Fruit fly (Drosophila melanogaster) whole organism, embryonic: ENCODE measurements around the gene CG10602.

Experiments
- B-H1 ChIP-seq: fragments of 200-800 bp; sonication (Bioruptor generic); IDR thresholded peaks from 3 replicates; pipeline ENCODE4 v1.3.6; 2022; ENCODE audit warnings: missing biosample characterization, missing genetic modification characterization
- BEAF-32 ChIP-seq: fragments of 200-800 bp; sonication (Bioruptor generic); optimal IDR thresholded peaks from 3 replicates; lab custom pipeline; 2017; ENCODE audit warnings: missing biosample characterization, missing genetic modification characterization, mild to moderate bottlenecking, moderate library complexity, missing genetic modification reagents
- CG10431 ChIP-seq: fragments of 200-800 bp; sonication (Bioruptor generic); optimal IDR thresholded peaks from 3 replicates; lab custom pipeline; 2018; ENCODE audit warnings: missing biosample characterization, mild to moderate bottlenecking, missing genetic modification characterization
- CG11560 ChIP-seq: fragments of 200-800 bp; sonication (Bioruptor generic); IDR thresholded peaks from 3 replicates; pipeline ENCODE4 v1.3.6; 2022; ENCODE audit warnings: missing biosample characterization, missing genetic modification characterization
- CG12155 ChIP-seq: fragments of 200-800 bp; sonication (Bioruptor generic); optimal IDR thresholded peaks from 3 replicates; lab custom pipeline; 2016; ENCODE audit warnings: missing biosample characterization, missing genetic modification characterization
- CG12219 ChIP-seq: fragments of 200-800 bp; sonication (Bioruptor generic); optimal IDR thresholded peaks from 3 replicates; lab custom pipeline; 2018; ENCODE audit warnings: missing biosample characterization, mild to moderate bottlenecking, missing genetic modification characterization
- CG12391 ChIP-seq: fragments of 200-800 bp; sonication (Bioruptor generic); optimal IDR thresholded peaks from 3 replicates; lab custom pipeline; 2018; ENCODE audit warnings: missing biosample characterization, mild to moderate bottlenecking, missing genetic modification characterization, moderate library complexity
- CG13287 ChIP-seq: fragments of 200-800 bp; sonication (Bioruptor generic); IDR thresholded peaks from 2 replicates; pipeline ENCODE4 v1.3.6; 2022; ENCODE audit warnings: missing biosample characterization, missing genetic modification characterization; ENCODE audit not compliant: partially characterized antibody
- CG14050 ChIP-seq: fragments of 200-800 bp; sonication (Bioruptor generic); IDR thresholded peaks from 3 replicates; pipeline ENCODE4 v1.3.6; 2022; ENCODE audit warnings: missing biosample characterization, missing genetic modification characterization
- CG17328 ChIP-seq: fragments of 200-800 bp; sonication (Bioruptor generic); IDR thresholded peaks from 2 replicates; pipeline ENCODE4 v1.3.6; 2022; ENCODE audit warnings: missing biosample characterization, missing genetic modification characterization
- CG17359 ChIP-seq: fragments of 200-800 bp; sonication (Bioruptor generic); optimal IDR thresholded peaks from 3 replicates; lab custom pipeline; 2018; ENCODE audit warnings: missing biosample characterization, mild to moderate bottlenecking, missing genetic modification characterization, moderate library complexity
- CG17829 ChIP-seq: fragments of 200-800 bp; optimal IDR thresholded peaks from 2 replicates; lab custom pipeline; 2019; ENCODE audit warnings: missing biosample characterization, mild to moderate bottlenecking, missing genetic modification characterization, moderate library complexity
- CG2199 ChIP-seq: fragments of 200-800 bp; sonication (Bioruptor generic); IDR thresholded peaks from 3 replicates; pipeline ENCODE4 v1.3.6; 2022; ENCODE audit warnings: missing biosample characterization, missing genetic modification characterization
- CG2202 ChIP-seq: fragments of 200-800 bp; sonication (Bioruptor generic); optimal IDR thresholded peaks from 2 replicates; lab custom pipeline; 2018; ENCODE audit warnings: missing biosample characterization, mild to moderate bottlenecking, missing genetic modification characterization
- CG6813 ChIP-seq: fragments of 200-800 bp; sonication (Bioruptor generic); optimal IDR thresholded peaks from 2 replicates; lab custom pipeline; 2017; ENCODE audit warnings: missing biosample characterization, missing genetic modification characterization, mild to moderate bottlenecking, moderate library complexity, missing genetic modification reagents
- CG7357 ChIP-seq: fragments of 200-800 bp; sonication (Bioruptor generic); IDR thresholded peaks from 3 replicates; pipeline ENCODE4 v1.3.6; 2022; ENCODE audit warnings: missing biosample characterization, missing genetic modification characterization
- CG7786 ChIP-seq: fragments of 200-800 bp; sonication (Bioruptor generic); optimal IDR thresholded peaks from 2 replicates; lab custom pipeline; 2016; ENCODE audit warnings: missing biosample characterization, missing genetic modification characterization
- CG7987 ChIP-seq: fragments of 200-800 bp; sonication (Bioruptor generic); optimal IDR thresholded peaks from 2 replicates; lab custom pipeline; 2018; ENCODE audit warnings: missing biosample characterization, mild to moderate bottlenecking, missing genetic modification characterization, moderate library complexity
- CG8089 ChIP-seq: fragments of 200-800 bp; sonication (Bioruptor generic); optimal IDR thresholded peaks from 3 replicates; lab custom pipeline; 2016; ENCODE audit warnings: missing biosample characterization, missing genetic modification characterization
- CG9437 ChIP-seq: fragments of 200-800 bp; sonication (Bioruptor generic); optimal IDR thresholded peaks from 2 replicates; lab custom pipeline; 2018; ENCODE audit warnings: missing biosample characterization, mild to moderate bottlenecking, missing genetic modification characterization
- D ChIP-seq, 2 experiments: fragments of 200-800 bp in 1 of 2; fragments of >200 bp in 1 of 2; sonication (Bioruptor generic) in 1 of 2; optimal IDR thresholded peaks; 2 replicates in 1 of 2; 3 replicates in 1 of 2; lab custom pipeline; 2017; ENCODE audit warnings: mild to moderate bottlenecking in 1 of 2, missing biosample characterization in 1 of 2, missing genetic modification characterization in 1 of 2, missing genetic modification reagents in 1 of 2
- Deaf1 ChIP-seq: fragments of 200-800 bp; optimal IDR thresholded peaks from 3 replicates; lab custom pipeline; 2019; ENCODE audit warnings: missing biosample characterization, mild to moderate bottlenecking, missing genetic modification characterization, moderate library complexity
- Dip2 ChIP-seq: fragments of 200-800 bp; sonication (Bioruptor generic); IDR thresholded peaks from 2 replicates; pipeline ENCODE4 v1.3.6; 2022; ENCODE audit warnings: missing biosample characterization, missing genetic modification characterization
- ERR ChIP-seq: fragments of 200-800 bp; sonication (Bioruptor generic); optimal IDR thresholded peaks from 2 replicates; lab custom pipeline; 2016; ENCODE audit warnings: missing biosample characterization, missing genetic modification characterization
- HHEX ChIP-seq: fragments of 200-800 bp; sonication (Bioruptor generic); optimal IDR thresholded peaks from 3 replicates; lab custom pipeline; 2017; ENCODE audit warnings: missing biosample characterization, mild to moderate bottlenecking, missing genetic modification characterization, missing genetic modification reagents
- HLH4C ChIP-seq: fragments of 200-800 bp; sonication (Bioruptor generic); IDR thresholded peaks from 3 replicates; pipeline ENCODE4 v1.3.6; 2022; ENCODE audit warnings: missing biosample characterization, missing genetic modification characterization; ENCODE audit not compliant: partially characterized antibody
- Mrtf ChIP-seq: fragments of 200-800 bp; sonication (Bioruptor generic); IDR thresholded peaks from 3 replicates; pipeline ENCODE4 v1.3.6; 2022; ENCODE audit warnings: missing biosample characterization, missing genetic modification characterization
- Optix ChIP-seq: fragments of 200-800 bp; sonication (Bioruptor generic); IDR thresholded peaks from 3 replicates; pipeline ENCODE4 v1.3.6; 2022; ENCODE audit warnings: missing biosample characterization, missing genetic modification characterization
- Side ChIP-seq: fragments of 200-800 bp; sonication (Bioruptor generic); optimal IDR thresholded peaks from 2 replicates; lab custom pipeline; 2016; ENCODE audit warnings: missing biosample characterization, missing genetic modification characterization
- abd-A ChIP-seq: fragments of 200-800 bp; sonication (Bioruptor generic); optimal IDR thresholded peaks from 3 replicates; lab custom pipeline; 2019; ENCODE audit warnings: missing biosample characterization, mild to moderate bottlenecking, missing genetic modification characterization, moderate library complexity
- ac ChIP-seq: fragments of 200-800 bp; sonication (Bioruptor generic); optimal IDR thresholded peaks from 3 replicates; lab custom pipeline; 2017; ENCODE audit warnings: missing biosample characterization, mild to moderate bottlenecking, missing genetic modification characterization
- ash1 ChIP-seq: fragments of 200-800 bp; sonication (Bioruptor generic); optimal IDR thresholded peaks from 2 replicates; lab custom pipeline; 2018; ENCODE audit warnings: missing biosample characterization, mild to moderate bottlenecking, missing genetic modification characterization
- bbx ChIP-seq: fragments of 200-800 bp; sonication (Bioruptor generic); IDR thresholded peaks from 2 replicates; pipeline ENCODE4 v1.3.6; 2022; ENCODE audit warnings: missing biosample characterization, missing genetic modification characterization; ENCODE audit not compliant: partially characterized antibody
- chinmo ChIP-seq: fragments of 200-800 bp; sonication (Bioruptor generic); IDR thresholded peaks from 4 replicates; pipeline ENCODE4 v1.3.6; 2022; ENCODE audit warnings: missing biosample characterization, missing genetic modification characterization; ENCODE audit not compliant: partially characterized antibody
- crol ChIP-seq: fragments of 200-800 bp; sonication (Bioruptor generic); IDR thresholded peaks from 2 replicates; pipeline ENCODE4 v1.3.6; 2022; ENCODE audit warnings: missing biosample characterization, missing genetic modification characterization
- ems ChIP-seq: fragments of 200-800 bp; sonication (Bioruptor generic); optimal IDR thresholded peaks from 3 replicates; lab custom pipeline; 2016; ENCODE audit warnings: missing biosample characterization, missing genetic modification characterization
- esg ChIP-seq: fragments of 200-800 bp; sonication (Bioruptor generic); conservative IDR thresholded peaks from 2 replicates; pipeline ENCODE4 v1.3.6; 2022; ENCODE audit warnings: missing biosample characterization, missing genetic modification characterization
- nerfin-1 ChIP-seq: fragments of 200-800 bp; sonication (Bioruptor generic); optimal IDR thresholded peaks from 3 replicates; lab custom pipeline; 2019; ENCODE audit warnings: missing biosample characterization, mild to moderate bottlenecking, missing genetic modification characterization, moderate library complexity
- phol ChIP-seq: fragments of 200-800 bp; sonication (Bioruptor generic); optimal IDR thresholded peaks from 3 replicates; lab custom pipeline; 2018; ENCODE audit warnings: missing biosample characterization, mild to moderate bottlenecking, missing genetic modification characterization, moderate library complexity
- pnt ChIP-seq: fragments of 200-800 bp; sonication (Bioruptor generic); optimal IDR thresholded peaks from 3 replicates; lab custom pipeline; 2016; ENCODE audit warnings: missing biosample characterization, missing genetic modification characterization
- pros ChIP-seq: fragments of 200-800 bp; sonication (Bioruptor generic); optimal IDR thresholded peaks from 3 replicates; lab custom pipeline; 2019; ENCODE audit warnings: missing biosample characterization, mild to moderate bottlenecking, missing genetic modification characterization, moderate library complexity
- repo ChIP-seq: fragments of 200-800 bp; sonication (Bioruptor generic); optimal IDR thresholded peaks from 2 replicates; lab custom pipeline; 2016; ENCODE audit warnings: missing biosample characterization, missing genetic modification characterization
- sens-2 ChIP-seq: fragments of 200-800 bp; sonication (Bioruptor generic); IDR thresholded peaks from 2 replicates; pipeline ENCODE4 v1.3.6; 2022; ENCODE audit warnings: missing biosample characterization, missing genetic modification characterization
- twi ChIP-seq: fragments of 200-800 bp; optimal IDR thresholded peaks from 2 replicates; lab custom pipeline; 2019; ENCODE audit warnings: missing biosample characterization, mild to moderate bottlenecking, missing genetic modification characterization, moderate library complexity
- zen2 ChIP-seq: fragments of 200-800 bp; sonication (Bioruptor generic); IDR thresholded peaks from 3 replicates; pipeline ENCODE4 v1.3.6; 2022; ENCODE audit warnings: missing biosample characterization, missing genetic modification characterization; ENCODE audit not compliant: partially characterized antibody

CG10602 gene

dm6 chr2L:18815194-18815593, 43.9 kb downstream of the CG10602 start (continued):
- peak; percentile 11 for TF ChIP-seq nerfin-1 (tag; lab: Kevin White, UChicago)
- no peak for TF ChIP-seq CG14050 (GFP tag; lab: Robert Waterston, UW)
- TF ChIP-seq abd-A (tag; lab: Kevin White, UChicago), result peak; percentile 92
- no peak for TF ChIP-seq CG10431
- no peak for TF ChIP-seq Deaf1
- TF ChIP-seq Mrtf (GFP tag; lab: Robert Waterston, UW), result no peak
- no peak for TF ChIP-seq CG7786
- TF ChIP-seq ash1 (GFP tag; lab: Kevin White, UChicago), result no peak
- peak; percentile 68 for TF ChIP-seq pros (GFP tag; lab: Kevin White, UChicago)
- no peak for TF ChIP-seq CG17328
- TF ChIP-seq repo (GFP tag; lab: Kevin White, UChicago), result no peak
- TF ChIP-seq CG17829, result no peak
- TF ChIP-seq bbx, result no peak
- no peak for TF ChIP-seq ac
- no peak for TF ChIP-seq CG12391 (tag; lab: Kevin White, UChicago)
- no peak for TF ChIP-seq HHEX (GFP tag; lab: Kevin White, UChicago)
- TF ChIP-seq CG12219 (GFP tag; lab: Kevin White, UChicago), result no peak
- no peak for TF ChIP-seq B-H1 (GFP tag; lab: Robert Waterston, UW)
- no peak for TF ChIP-seq Dip2 (GFP tag; lab: Robert Waterston, UW)
- no peak for TF ChIP-seq CG12155
- no peak for TF ChIP-seq CG6813 (GFP tag; lab: Kevin White, UChicago)
- TF ChIP-seq Side (GFP tag; lab: Kevin White, UChicago), result no peak
- TF ChIP-seq BEAF-32 (GFP tag; lab: Kevin White, UChicago), result no peak
- TF ChIP-seq phol (tag; lab: Kevin White, UChicago), result no peak
- TF ChIP-seq pnt (GFP tag; lab: Kevin White, UChicago), result no peak
- no peak for TF ChIP-seq CG9437 (GFP tag; lab: Kevin White, UChicago)
- no peak for TF ChIP-seq CG17359 (tag; lab: Kevin White, UChicago)
- TF ChIP-seq HLH4C (GFP tag; lab: Robert Waterston, UW), result no peak
- TF ChIP-seq CG13287 (GFP tag; lab: Robert Waterston, UW), result no peak
- no peak for TF ChIP-seq CG11560 (tag; lab: Robert Waterston, UW)
- no peak for TF ChIP-seq CG7357 (GFP tag; lab: Robert Waterston, UW)
- no peak for TF ChIP-seq D (optimal IDR thresholded peaks at IDR 0.05; lab: Kevin White, UChicago)
- peak; percentile 27 for TF ChIP-seq D (GFP tag; optimal IDR thresholded peaks at IDR 0.05; lab: Kevin White, UChicago)
- no peak for TF ChIP-seq zen2 (GFP tag; lab: Robert Waterston, UW)
- TF ChIP-seq twi (tag; lab: Kevin White, UChicago), result no peak
- TF ChIP-seq crol, result peak; percentile 83
- no peak for TF ChIP-seq sens-2
- TF ChIP-seq ERR (GFP tag; lab: Kevin White, UChicago), result no peak
- TF ChIP-seq esg (GFP tag; lab: Robert Waterston, UW), result no peak
- TF ChIP-seq CG2202 (tag; lab: Kevin White, UChicago), result no peak
- TF ChIP-seq CG8089 (GFP tag; lab: Kevin White, UChicago), result no peak
- TF ChIP-seq Optix (GFP tag; lab: Robert Waterston, UW), result no peak
- TF ChIP-seq, all 482 proteins: peak for 12

dm6 chr2L:18812755-18813154, 46.3 kb downstream of the CG10602 start:
- no peak for TF ChIP-seq CG2199
- TF ChIP-seq chinmo (GFP tag; lab: Robert Waterston, UW), result 0 out of 4 replicates have a peak, but pooled peaks have one; percentile 46
- TF ChIP-seq CG7987 (GFP tag; lab: Kevin White, UChicago), result peak; percentile 95
- TF ChIP-seq ems (GFP tag; lab: Kevin White, UChicago), result no peak
